Fruit fly (Drosophila melanogaster): Measurements from ENCODE around the gene CG14137.
"Not testable (repeated sequence)": the region's sequence is repeated elsewhere in the genome, so short reads cannot be mapped to it uniquely, and the experiment has no call there.

CG14137 gene

DNA sequence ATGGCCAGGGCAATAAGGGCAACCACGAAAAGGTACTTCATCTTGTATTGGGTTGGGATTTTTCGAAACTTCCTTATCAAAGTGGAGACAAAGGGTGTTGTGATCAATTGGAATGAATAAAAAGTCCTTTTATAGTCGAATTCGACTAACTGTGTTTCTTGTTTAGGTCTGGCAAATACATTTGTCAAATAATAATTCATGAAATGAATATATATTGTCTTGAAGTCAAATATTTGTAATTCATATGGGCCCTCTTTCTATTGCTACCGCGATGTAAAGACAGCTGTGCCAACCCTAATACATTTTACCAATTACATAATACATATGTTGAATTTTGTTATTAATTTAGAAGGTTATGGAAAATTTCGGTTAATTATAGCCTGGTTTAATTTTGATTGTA is 22.5 kb downstream of the CG14137 start, which contains the start of gene CG33271 (continued):
- TF ChIP-seq Ptx1 (GFP tag; IDR thresholded peaks at IDR 0.05) = no peak
- TF ChIP-seq CG18599 (GFP tag; optimal IDR thresholded peaks at IDR 0.05) = peak; percentile 31

- not testable (repeated sequence) for TF ChIP-seq danr (GFP tag; IDR thresholded peaks at IDR 0.05); CG18262 (tag; optimal IDR thresholded peaks at IDR 0.05); psq (GFP tag; optimal IDR thresholded peaks at IDR 0.05)
Observed at dm6 chr3L:11576944-11577343, 22.9 kb downstream of the CG14137 start, which contains the start of gene CG33489. CG33489 (minus strand) TSS chr3L:11577044.

- TF ChIP-seq CG30403 (GFP tag; optimal IDR thresholded peaks at IDR 0.05) = no peak
- no peak for TF ChIP-seq CG14710 (tag; optimal IDR thresholded peaks at IDR 0.05)
Observed at dm6 chr3L:11574563-11574962, 25.3 kb downstream of the CG14137 start, which contains the start of gene CG33490. CG33490 (minus strand) TSS chr3L:11574663.

- TF ChIP-seq sens (GFP tag) = peak; percentile 30
- TF ChIP-seq mld (GFP tag; IDR thresholded peaks at IDR 0.05; ENCODE audit: partially characterized antibody) = no peak
- TF ChIP-seq CG7271 (tag; optimal IDR thresholded peaks at IDR 0.05) = no peak
- TF ChIP-seq crc (GFP tag; optimal IDR thresholded peaks at IDR 0.05) = no peak
- no peak for TF ChIP-seq esg (GFP tag; conservative IDR thresholded peaks at IDR 0.05)
Observed at dm6 chr3L:11563972-11564533, 35.8 kb downstream of the CG14137 start, which contains the start of the genes CG46412 and CG33267. CG46412 (minus strand) TSS chr3L:11564072. CG33267 (plus strand) TSS chr3L:11564483.

DNA sequence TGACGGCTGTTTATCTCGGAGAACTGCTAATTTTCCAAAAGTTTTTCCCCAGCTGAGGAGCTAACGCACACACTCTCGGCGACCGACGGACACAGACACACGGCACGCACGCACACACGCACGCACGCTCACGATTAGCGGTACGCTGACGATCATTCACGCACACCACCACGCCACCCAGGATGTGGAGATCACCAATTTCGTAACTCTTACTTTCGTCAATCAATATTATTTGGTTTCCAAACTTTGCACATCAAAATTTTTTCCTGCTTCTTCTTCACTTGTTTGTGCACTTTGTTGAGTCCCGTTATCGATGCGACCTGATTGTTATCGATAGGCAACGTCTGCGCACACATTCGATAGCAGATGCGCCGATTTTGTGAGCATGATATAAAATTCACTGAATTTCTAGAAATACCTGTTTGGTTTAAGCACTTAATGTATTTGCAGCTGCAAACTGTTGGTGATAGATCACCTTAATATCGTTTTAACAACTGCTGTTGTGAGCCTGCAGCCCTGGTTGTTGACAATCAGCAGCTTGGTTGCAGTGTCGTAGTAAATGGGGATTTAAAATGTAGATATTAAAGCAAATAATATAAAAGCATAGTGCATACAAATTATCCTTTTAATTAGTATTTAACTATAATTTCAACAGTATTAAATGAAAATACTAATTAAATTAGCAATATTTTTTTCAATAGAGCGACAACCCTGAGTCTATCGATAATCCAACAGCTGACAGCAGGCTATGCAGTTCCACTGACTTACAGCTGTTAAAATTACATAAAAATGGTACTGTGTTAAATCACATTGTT is 37.7 kb downstream of the CG14137 start, which contains the start of the genes CG7394 and Mob2:
Gene CG7394 (plus strand): TSS at position 51 of the 815 bp plus-strand sequence.
Gene Mob2 (minus strand): TSS at position 288 of the 815 bp plus-strand sequence.
- peak; percentile 62; the same call in 2 of the 3 replicates for TF ChIP-seq z (GFP tag; IDR thresholded peaks at IDR 0.05)
- peak; percentile 70 for TF ChIP-seq CG9437 (GFP tag; optimal IDR thresholded peaks at IDR 0.05)
- peak; percentile 93 for TF ChIP-seq ken (GFP tag; IDR thresholded peaks at IDR 0.05)
- peak; percentile 38 for TF ChIP-seq CG8359 (GFP tag; optimal IDR thresholded peaks at IDR 0.05; ENCODE audit: borderline replicate concordance)
- peak; percentile 61 for TF ChIP-seq Mes4 (GFP tag; optimal IDR thresholded peaks at IDR 0.05)
- TF ChIP-seq nerfin-2 (GFP tag; IDR thresholded peaks at IDR 0.05; ENCODE audit: partially characterized antibody) = peak; percentile 90
- peak; percentile 84 for TF ChIP-seq Mad (GFP tag; optimal IDR thresholded peaks at IDR 0.05)
- TF ChIP-seq Blimp-1 (GFP tag; optimal IDR thresholded peaks at IDR 0.05) = peak; percentile 88
- peak; percentile 85 for TF ChIP-seq seq (GFP tag; IDR thresholded peaks at IDR 0.05)
- TF ChIP-seq CG14860 (GFP tag; IDR thresholded peaks at IDR 0.05; ENCODE audit: partially characterized antibody) = peak; percentile 83
- TF ChIP-seq sima (GFP tag; optimal IDR thresholded peaks at IDR 0.05) = peak; percentile 42
- TF ChIP-seq ap (GFP tag; IDR thresholded peaks at IDR 0.05) = peak; percentile 88
- peak; percentile 68 for TF ChIP-seq cas (GFP tag; IDR thresholded peaks at IDR 0.05)
- peak; percentile 95 for TF ChIP-seq CG17385 (GFP tag; optimal IDR thresholded peaks at IDR 0.05)
- peak; percentile 83 for TF ChIP-seq Bgb (GFP tag; IDR thresholded peaks at IDR 0.05; ENCODE audit: partially characterized antibody)
- TF ChIP-seq sna (GFP tag; IDR thresholded peaks at IDR 0.05; ENCODE audit: partially characterized antibody) = peak; percentile 86
- TF ChIP-seq CTCF (GFP tag; optimal IDR thresholded peaks at IDR 0.05) = peak; percentile 4
- peak; percentile 81 for TF ChIP-seq CG13624 (GFP tag; optimal IDR thresholded peaks at IDR 0.05)
- TF ChIP-seq CG34224 (GFP tag; IDR thresholded peaks at IDR 0.05; ENCODE audit: partially characterized antibody) = peak; percentile 87
- TF ChIP-seq zfh1 (GFP tag; IDR thresholded peaks at IDR 0.05) = peak; percentile 89
- peak; percentile 69 for TF ChIP-seq CG2129 (GFP tag; IDR thresholded peaks at IDR 0.05; ENCODE audit: partially characterized antibody)
- TF ChIP-seq en (GFP tag; optimal IDR thresholded peaks at IDR 0.05) = no peak
- peak; percentile 88 for TF ChIP-seq CG14441 (GFP tag; IDR thresholded peaks at IDR 0.05)
- TF ChIP-seq ranshi (GFP tag; IDR thresholded peaks at IDR 0.05) = peak; percentile 94
- peak; percentile 94 for TF ChIP-seq Xbp1 (GFP tag; optimal IDR thresholded peaks at IDR 0.05)
- TF ChIP-seq ATbp (GFP tag; optimal IDR thresholded peaks at IDR 0.05) = peak; percentile 74
- TF ChIP-seq NK7.1 (GFP tag; optimal IDR thresholded peaks at IDR 0.05) = peak; percentile 39
- peak; percentile 7 for TF ChIP-seq pfk (GFP tag; optimal IDR thresholded peaks at IDR 0.05)
- peak; percentile 91 for TF ChIP-seq BEAF-32 (GFP tag; optimal IDR thresholded peaks at IDR 0.05)

All from whole organism, embryonic.